Worm (Caenorhabditis elegans) whole organism, L2 larva: ENCODE measurements around the gene bcl-11.

Experiments used
- C34F6.9 ChIP-seq: fragments of 150-350 bp; optimal IDR thresholded peaks from 2 replicates; lab custom pipeline; 2014; ENCODE audit warnings: missing biosample characterization, missing genetic modification characterization
- F13H6.1 ChIP-seq: sonication (generic microtip); optimal IDR thresholded peaks from 2 replicates; lab custom pipeline; 2016; ENCODE audit warnings: missing genetic modification characterization, missing compliant biosample characterization
- Y55F3AM.14 ChIP-seq: fragments of 200-800 bp; sonication (Bioruptor generic); optimal IDR thresholded peaks from 2 replicates; lab custom pipeline; 2018; ENCODE audit warnings: mild to moderate bottlenecking, missing genetic modification characterization, missing compliant biosample characterization
- ZK546.5 ChIP-seq: sonication (generic microtip); optimal IDR thresholded peaks from 2 replicates; lab custom pipeline; 2017; ENCODE audit warnings: missing biosample characterization, missing genetic modification characterization
- alr-1 ChIP-seq: fragments of 150-350 bp; optimal IDR thresholded peaks from 2 replicates; lab custom pipeline; 2014; ENCODE audit warnings: missing biosample characterization, missing genetic modification characterization
- aly-2 ChIP-seq: fragments of 150-350 bp; optimal IDR thresholded peaks from 2 replicates; lab custom pipeline; 2014; ENCODE audit warnings: missing biosample characterization, missing genetic modification characterization
- ama-1 ChIP-seq: fragments of 150-350 bp; optimal IDR thresholded peaks from 2 replicates; lab custom pipeline; 2018; ENCODE audit warnings: inconsistent platforms
- blmp-1 ChIP-seq: sonication (generic microtip); optimal IDR thresholded peaks from 2 replicates; lab custom pipeline; 2017; ENCODE audit warnings: missing genetic modification characterization, mild to moderate bottlenecking, missing compliant biosample characterization, antibody characterized with exemption, moderate library complexity; ENCODE audit not compliant: insufficient read depth
- ceh-16 ChIP-seq: fragments of 150-350 bp; optimal IDR thresholded peaks from 2 replicates; lab custom pipeline; 2014; ENCODE audit warnings: missing biosample characterization, missing genetic modification characterization
- crh-2 ChIP-seq: sonication (generic microtip); optimal IDR thresholded peaks from 2 replicates; lab custom pipeline; 2017; ENCODE audit warnings: missing biosample characterization, missing genetic modification characterization
- dmd-4 ChIP-seq: sonication (generic microtip); optimal IDR thresholded peaks from 2 replicates; lab custom pipeline; 2017; ENCODE audit warnings: missing biosample characterization, missing genetic modification characterization
- egl-27 ChIP-seq: sonication (generic microtip); optimal IDR thresholded peaks from 3 replicates; lab custom pipeline; 2017; ENCODE audit warnings: missing biosample characterization, missing genetic modification reagents, missing genetic modification characterization
- elt-1 ChIP-seq: fragments of 150-350 bp; optimal IDR thresholded peaks from 2 replicates; lab custom pipeline; 2014; ENCODE audit warnings: missing biosample characterization, missing genetic modification characterization
- elt-3 ChIP-seq: sonication (generic microtip); optimal IDR thresholded peaks from 2 replicates; lab custom pipeline; 2017; ENCODE audit warnings: missing biosample characterization, missing genetic modification characterization
- fos-1 ChIP-seq: fragments of 150-350 bp; optimal IDR thresholded peaks from 2 replicates; lab custom pipeline; 2014; ENCODE audit warnings: missing biosample characterization, missing genetic modification characterization
- gmeb-1 ChIP-seq: fragments of 150-350 bp; optimal IDR thresholded peaks from 2 replicates; lab custom pipeline; 2014; ENCODE audit warnings: missing biosample characterization, missing genetic modification characterization
- lin-13 ChIP-seq: fragments of 150-350 bp; optimal IDR thresholded peaks from 2 replicates; lab custom pipeline; 2014; ENCODE audit warnings: missing biosample characterization, missing genetic modification reagents, missing genetic modification characterization
- lin-39 ChIP-seq: fragments of 150-350 bp; optimal IDR thresholded peaks from 2 replicates; lab custom pipeline; 2014; ENCODE audit warnings: missing biosample characterization, missing genetic modification reagents, missing genetic modification characterization
- mbf-1 ChIP-seq: sonication (generic microtip); optimal IDR thresholded peaks from 2 replicates; lab custom pipeline; 2017; ENCODE audit warnings: missing biosample characterization, missing genetic modification characterization
- mdl-1 ChIP-seq, 2 experiments: fragments of 150-350 bp in 1 of 2; sonication (generic microtip) in 1 of 2; optimal IDR thresholded peaks; 2 replicates each; lab custom pipeline; 2017; ENCODE audit warnings: missing biosample characterization in 2 of 2, missing genetic modification characterization in 2 of 2
- nhr-10 ChIP-seq: sonication (generic microtip); optimal IDR thresholded peaks from 2 replicates; lab custom pipeline; 2017; ENCODE audit warnings: missing biosample characterization, missing genetic modification characterization
- nhr-11 ChIP-seq: fragments of 150-350 bp; optimal IDR thresholded peaks from 2 replicates; lab custom pipeline; 2014; ENCODE audit warnings: missing biosample characterization, missing genetic modification characterization
- nhr-12 ChIP-seq: fragments of 150-350 bp; optimal IDR thresholded peaks from 2 replicates; lab custom pipeline; 2014; ENCODE audit warnings: missing biosample characterization, missing genetic modification characterization
- nhr-129 ChIP-seq: fragments of 150-350 bp; optimal IDR thresholded peaks from 2 replicates; lab custom pipeline; 2014; ENCODE audit warnings: missing biosample characterization, missing genetic modification characterization
- nhr-21 ChIP-seq: fragments of 150-350 bp; optimal IDR thresholded peaks from 2 replicates; lab custom pipeline; 2014; ENCODE audit warnings: missing biosample characterization, missing genetic modification characterization
- nhr-237 ChIP-seq: fragments of 150-350 bp; optimal IDR thresholded peaks from 2 replicates; lab custom pipeline; 2014; ENCODE audit warnings: missing biosample characterization, missing genetic modification characterization
- peb-1 ChIP-seq: fragments of 150-350 bp; optimal IDR thresholded peaks from 2 replicates; lab custom pipeline; 2014; ENCODE audit warnings: missing biosample characterization, missing genetic modification characterization
- sem-4 ChIP-seq: fragments of 150-350 bp; optimal IDR thresholded peaks from 2 replicates; lab custom pipeline; 2014; ENCODE audit warnings: missing biosample characterization, missing genetic modification reagents, missing genetic modification characterization
- sma-3 ChIP-seq: sonication (generic microtip); optimal IDR thresholded peaks from 2 replicates; lab custom pipeline; 2016; ENCODE audit warnings: missing genetic modification reagents, missing genetic modification characterization, missing compliant biosample characterization
- snpc-4 ChIP-seq: fragments of 150-350 bp; optimal IDR thresholded peaks from 2 replicates; lab custom pipeline; 2014; ENCODE audit warnings: missing biosample characterization, missing genetic modification characterization
- unc-39 ChIP-seq: fragments of 150-350 bp; optimal IDR thresholded peaks from 2 replicates; lab custom pipeline; 2014; ENCODE audit warnings: missing biosample characterization, missing genetic modification characterization
- unc-55 ChIP-seq: fragments of 150-350 bp; sonication (generic microtip); optimal IDR thresholded peaks from 3 replicates; lab custom pipeline; 2014; ENCODE audit warnings: missing biosample characterization, missing genetic modification reagents, missing genetic modification characterization
- unc-62 ChIP-seq: fragments of 150-350 bp; optimal IDR thresholded peaks from 2 replicates; lab custom pipeline; 2014; ENCODE audit warnings: missing biosample characterization, missing genetic modification reagents, missing genetic modification characterization
- ztf-1 ChIP-seq: fragments of 200-800 bp; sonication (Bioruptor generic); conservative IDR thresholded peaks from 2 replicates; pipeline ENCODE4 v1.3.6; 2022; ENCODE audit warnings: missing genetic modification characterization, missing compliant biosample characterization
- ztf-4 ChIP-seq: fragments of 150-350 bp; optimal IDR thresholded peaks from 2 replicates; lab custom pipeline; 2014; ENCODE audit warnings: missing biosample characterization, missing genetic modification characterization

Gene bcl-11

DNA sequence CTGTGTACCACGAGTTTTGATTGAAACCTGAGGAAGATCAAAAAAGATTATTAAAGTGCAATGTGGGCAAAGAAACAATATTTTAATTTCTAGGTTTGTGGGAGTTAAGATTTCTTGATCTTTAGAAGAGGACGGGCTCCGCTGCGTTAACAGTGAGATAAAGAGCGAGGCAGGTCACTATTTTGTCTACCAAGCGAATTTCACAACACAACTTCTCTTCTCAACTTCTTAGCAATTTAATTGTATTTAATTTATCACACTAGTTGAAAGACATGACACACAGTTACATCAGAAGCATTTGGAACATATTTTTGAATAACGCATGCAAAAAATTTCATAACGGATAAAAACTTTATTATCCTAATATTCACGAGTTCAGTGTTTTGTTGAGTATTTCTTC is 29.4 kb upstream of the bcl-11 start:
- TF ChIP-seq crh-2 (tag; lab: Kevin White, UChicago) (peak; percentile 33), F13H6.1 (no peak), sma-3 (peak; percentile 38), nhr-21 (tag; lab: Kevin White, UChicago) (peak; percentile 8)

DNA sequence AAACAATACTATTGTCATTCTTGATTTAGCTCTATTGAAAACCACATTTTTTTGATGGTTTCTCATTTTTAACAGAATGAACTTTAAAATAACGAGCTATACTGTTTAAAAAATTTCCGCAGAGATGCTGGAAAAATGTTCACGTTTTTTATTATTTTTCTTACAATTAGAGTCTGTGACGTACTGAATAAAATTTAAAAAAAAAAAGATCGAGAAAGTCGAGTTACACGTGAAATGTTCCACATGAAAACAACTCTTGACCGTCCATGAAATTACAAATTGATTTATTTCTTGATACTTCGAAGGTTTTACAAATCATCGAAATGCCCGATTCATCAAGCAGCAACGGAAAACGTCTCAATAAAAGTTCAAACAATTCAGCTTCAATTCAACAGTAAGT is 28.8 kb upstream of the bcl-11 start, which contains the start of gene fbxa-202:
TSS of gene fbxa-202 (plus strand) at position 301 of the 400 bp plus-strand sequence.
- TF ChIP-seq nhr-237 (tag; lab: Kevin White, UChicago) (no peak), nhr-129 (tag; lab: Kevin White, UChicago) (no peak), gmeb-1 (tag; lab: Kevin White, UChicago) (no peak), ceh-16 (no peak), sma-3 (no peak), blmp-1 (no peak), elt-1 (tag; lab: Kevin White, UChicago) (no peak), egl-27 (tag; lab: Kevin White, UChicago) (no peak), nhr-10 (tag; lab: Kevin White, UChicago) (no peak), nhr-12 (no peak), ama-1 (lab: Kevin White, UChicago) (no peak), fos-1 (tag; lab: Kevin White, UChicago) (no peak), dmd-4 (tag; lab: Kevin White, UChicago) (no peak), mbf-1 (tag; lab: Kevin White, UChicago) (no peak), C34F6.9 (tag; lab: Kevin White, UChicago) (no peak), peb-1 (tag; lab: Kevin White, UChicago) (no peak), aly-2 (no peak)

DNA sequence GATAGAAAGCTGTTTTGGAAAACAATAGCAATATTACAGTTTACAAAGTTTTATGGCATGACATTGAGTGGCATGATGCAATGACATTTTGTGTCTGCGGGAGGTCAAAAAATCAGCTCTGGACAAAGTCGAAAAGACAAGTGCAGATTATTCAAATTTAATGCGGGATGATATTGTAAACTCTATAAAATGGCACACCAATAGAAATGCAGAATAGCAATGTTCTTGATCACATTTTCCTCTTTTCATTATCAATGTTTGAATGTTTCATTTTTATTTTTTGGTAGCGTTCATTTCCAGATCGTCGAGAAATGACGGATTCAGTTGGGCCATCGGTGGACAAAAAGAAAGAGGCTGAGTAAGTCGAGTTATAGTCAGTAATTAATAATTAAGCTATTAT is 26.9 kb upstream of the bcl-11 start, which contains the start of gene T28C12.2:
TSS of gene T28C12.2 (plus strand) at position 301 of the 400 bp plus-strand sequence.
- TF ChIP-seq ama-1 (lab: Kevin White, UChicago) (no peak), ztf-4 (tag; lab: Kevin White, UChicago) (no peak), C34F6.9 (tag; lab: Kevin White, UChicago) (no peak), lin-13 (no peak), lin-39 (tag; lab: Kevin White, UChicago) (no peak), alr-1 (tag; lab: Kevin White, UChicago) (no peak), ZK546.5 (no peak), elt-1 (tag; lab: Kevin White, UChicago) (no peak), snpc-4 (tag; lab: Kevin White, UChicago) (no peak), sem-4 (tag; lab: Kevin White, UChicago) (no peak), nhr-11 (tag; lab: Kevin White, UChicago) (no peak), egl-27 (tag; lab: Kevin White, UChicago) (no peak), unc-62 (GFP tag; lab: Kevin White, UChicago) (no peak), F13H6.1 (no peak), unc-39 (no peak), aly-2 (no peak), nhr-237 (tag; lab: Kevin White, UChicago) (no peak)
- TF ChIP-seq, all 48 proteins: peak for 0

DNA sequence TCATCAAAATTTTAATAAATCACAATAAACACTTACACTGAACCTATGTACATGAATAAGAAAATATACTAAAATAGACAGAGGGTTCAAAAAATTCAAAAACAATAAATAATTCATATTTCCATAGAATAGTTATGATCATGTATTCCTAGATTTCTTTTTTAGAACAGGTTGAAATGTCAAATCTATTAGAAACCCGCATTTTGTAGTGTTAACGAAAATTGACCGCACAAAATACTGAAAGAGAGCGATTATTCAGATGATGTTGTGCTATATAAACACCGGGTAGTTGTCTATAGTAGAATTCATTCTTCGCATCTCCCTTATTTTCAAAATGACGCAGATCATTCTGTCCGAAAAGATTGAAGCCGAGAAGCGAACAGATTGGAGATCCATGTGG is 24.2 kb upstream of the bcl-11 start, which contains the start of gene T28C12.1:
TSS of gene T28C12.1 (plus strand) at position 301 of the 400 bp plus-strand sequence.
- no peak for TF ChIP-seq ztf-1 (GFP tag; lab: Robert Waterston, UW)
- no peak for TF ChIP-seq ztf-4 (tag; lab: Kevin White, UChicago)

DNA sequence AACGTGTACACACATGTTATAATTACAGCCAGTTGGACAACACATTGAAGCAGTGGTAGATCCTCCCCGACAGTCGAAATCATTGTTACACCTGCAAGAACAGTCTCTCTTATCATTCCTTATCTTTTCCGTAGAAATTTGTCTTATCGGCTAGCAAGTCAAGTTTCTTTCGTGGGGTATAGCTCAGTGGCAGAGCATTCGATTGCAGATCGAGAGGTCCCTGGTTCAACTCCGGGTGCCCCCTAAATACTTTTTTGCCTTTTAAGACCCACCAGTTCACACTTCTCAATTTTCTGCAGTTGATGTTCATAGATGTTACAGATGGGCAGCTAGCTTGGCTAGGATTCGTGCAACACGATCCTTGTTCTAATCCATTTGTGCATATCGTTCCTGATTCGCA is 20.6 kb upstream of the bcl-11 start:
- TF ChIP-seq Y55F3AM.14 (peak; percentile 39), mdl-1 (tag; optimal IDR thresholded peaks at IDR 0.05; lab: Kevin White, UChicago) (no peak)

DNA sequence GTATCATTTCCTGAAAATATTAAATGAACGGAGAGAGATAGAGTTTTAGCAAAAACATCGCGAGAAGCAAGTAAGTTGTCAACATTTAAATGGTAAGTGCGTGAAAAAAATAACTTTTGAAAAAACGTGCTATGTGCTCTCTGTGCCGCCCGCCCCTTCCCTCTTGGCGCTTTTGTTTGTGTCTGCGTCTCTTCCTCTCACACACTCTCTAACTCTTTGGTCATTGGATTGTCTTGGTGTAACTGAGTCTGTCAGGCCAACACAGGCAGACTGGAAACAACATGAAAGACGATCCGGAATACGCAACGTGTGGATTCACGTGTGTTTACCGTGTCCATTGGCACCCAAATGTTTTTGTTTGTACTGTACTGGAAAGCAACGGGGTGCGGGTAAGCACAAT is 19.7 kb upstream of the bcl-11 start, which contains the start of gene T28C12.6:
TSS of gene T28C12.6 (minus strand) at position 12 of the 400 bp plus-strand sequence.
- TF ChIP-seq ama-1 (lab: Kevin White, UChicago) (no peak), nhr-129 (tag; lab: Kevin White, UChicago) (no peak), nhr-12 (no peak), elt-3 (tag; lab: Kevin White, UChicago) (no peak), sma-3 (no peak), unc-55 (GFP tag; lab: Kevin White, UChicago) (no peak), lin-39 (tag; lab: Kevin White, UChicago) (no peak)
